Fruit fly (Drosophila melanogaster) whole organism, embryonic: ENCODE results near the gene CG17633.

Experiments used
- Aef1 ChIP-seq: fragments of 200-800 bp; sonication (Bioruptor generic); IDR thresholded peaks from 3 replicates; pipeline ENCODE4 v1.3.6; 2022; ENCODE audit warnings: missing biosample characterization, missing genetic modification characterization
- Atf6 ChIP-seq: fragments of 200-800 bp; sonication (Bioruptor generic); IDR thresholded peaks from 2 replicates; pipeline ENCODE4 v1.3.6; 2022; ENCODE audit warnings: missing biosample characterization, missing genetic modification characterization
- CG11093 ChIP-seq: fragments of 200-800 bp; sonication (Bioruptor generic); IDR thresholded peaks from 3 replicates; pipeline ENCODE4 v1.3.6; 2022; ENCODE audit warnings: missing biosample characterization, missing genetic modification characterization
- CG13123 ChIP-seq: fragments of 200-800 bp; sonication (Bioruptor generic); optimal IDR thresholded peaks from 2 replicates; lab custom pipeline; 2016; ENCODE audit warnings: missing biosample characterization, missing genetic modification characterization
- CG15011 ChIP-seq: fragments of 200-800 bp; sonication (Bioruptor generic); optimal IDR thresholded peaks from 3 replicates; lab custom pipeline; 2018; ENCODE audit warnings: missing biosample characterization, mild to moderate bottlenecking, missing genetic modification characterization
- CG15073 ChIP-seq: fragments of 200-800 bp; sonication (Bioruptor generic); optimal IDR thresholded peaks from 2 replicates; lab custom pipeline; 2016; ENCODE audit warnings: missing biosample characterization, missing genetic modification characterization
- CG16815 ChIP-seq: fragments of 200-800 bp; sonication (Bioruptor generic); optimal IDR thresholded peaks from 3 replicates; lab custom pipeline; 2017; ENCODE audit warnings: missing biosample characterization, mild to moderate bottlenecking, missing genetic modification characterization
- CG17328 ChIP-seq: fragments of 200-800 bp; sonication (Bioruptor generic); IDR thresholded peaks from 2 replicates; pipeline ENCODE4 v1.3.6; 2022; ENCODE audit warnings: missing biosample characterization, missing genetic modification characterization
- CG18262 ChIP-seq: fragments of 200-800 bp; optimal IDR thresholded peaks from 3 replicates; lab custom pipeline; 2019; ENCODE audit warnings: missing biosample characterization, mild to moderate bottlenecking, missing genetic modification characterization, moderate library complexity
- CG2202 ChIP-seq: fragments of 200-800 bp; sonication (Bioruptor generic); optimal IDR thresholded peaks from 2 replicates; lab custom pipeline; 2018; ENCODE audit warnings: missing biosample characterization, mild to moderate bottlenecking, missing genetic modification characterization
- CG30431 ChIP-seq: fragments of 200-800 bp; sonication (Bioruptor generic); optimal IDR thresholded peaks from 2 replicates; lab custom pipeline; 2017; ENCODE audit warnings: missing biosample characterization, missing genetic modification characterization
- CG31441 ChIP-seq: fragments of 200-800 bp; sonication (Bioruptor generic); IDR thresholded peaks from 2 replicates; pipeline ENCODE4 v1.3.6; 2022; ENCODE audit warnings: missing biosample characterization, missing genetic modification characterization
- CG33557 ChIP-seq: fragments of 200-800 bp; sonication (Bioruptor generic); optimal IDR thresholded peaks from 2 replicates; lab custom pipeline; 2019; ENCODE audit warnings: missing biosample characterization, mild to moderate bottlenecking, missing genetic modification characterization, moderate library complexity
- CG42726 ChIP-seq: fragments of 200-800 bp; sonication (Bioruptor generic); IDR thresholded peaks from 2 replicates; pipeline ENCODE4 v1.3.6; 2022; ENCODE audit warnings: missing biosample characterization, missing genetic modification characterization; ENCODE audit not compliant: partially characterized antibody
- CG6254 ChIP-seq: fragments of 200-800 bp; sonication (Bioruptor generic); optimal IDR thresholded peaks from 3 replicates; lab custom pipeline; 2017; ENCODE audit warnings: mild to moderate bottlenecking, missing biosample characterization, missing genetic modification reagents, missing genetic modification characterization
- CG8765 ChIP-seq: fragments of 200-800 bp; sonication (Bioruptor generic); IDR thresholded peaks from 2 replicates; pipeline ENCODE4 v1.3.6; 2022; ENCODE audit warnings: missing biosample characterization, missing genetic modification characterization
- CHES-1-like ChIP-seq: fragments of 200-800 bp; sonication (Bioruptor generic); optimal IDR thresholded peaks from 2 replicates; lab custom pipeline; 2016; ENCODE audit warnings: missing biosample characterization, missing genetic modification characterization
- Dip2 ChIP-seq: fragments of 200-800 bp; sonication (Bioruptor generic); IDR thresholded peaks from 2 replicates; pipeline ENCODE4 v1.3.6; 2022; ENCODE audit warnings: missing biosample characterization, missing genetic modification characterization
- Ets97D ChIP-seq: fragments of 200-800 bp; sonication (Bioruptor generic); optimal IDR thresholded peaks from 3 replicates; lab custom pipeline; 2016; ENCODE audit warnings: missing biosample characterization, missing genetic modification characterization
- GATAe ChIP-seq: fragments of 200-800 bp; sonication (Bioruptor generic); conservative IDR thresholded peaks from 2 replicates; pipeline ENCODE4 v1.3.6; 2022; ENCODE audit warnings: missing biosample characterization, missing genetic modification characterization
- Gug ChIP-seq: fragments of 200-800 bp; sonication (Bioruptor generic); IDR thresholded peaks from 4 replicates; pipeline ENCODE4 v1.3.6; 2022; ENCODE audit warnings: missing biosample characterization, missing genetic modification characterization
- Hmr ChIP-seq: fragments of 200-800 bp; sonication (Bioruptor generic); optimal IDR thresholded peaks from 3 replicates; lab custom pipeline; 2017; ENCODE audit warnings: mild to moderate bottlenecking, missing biosample characterization, missing genetic modification reagents, missing genetic modification characterization
- Hr78 ChIP-seq, 2 experiments: fragments of 200-800 bp in 1 of 2; fragments of >200 bp in 1 of 2; sonication (Bioruptor generic) in 1 of 2; optimal IDR thresholded peaks; 2 replicates each; lab custom pipeline; 2017 to 2019; ENCODE audit warnings: missing biosample characterization in 2 of 2, missing genetic modification characterization in 2 of 2, mild to moderate bottlenecking in 1 of 2, moderate library complexity in 1 of 2
- Mad ChIP-seq: fragments of 200-800 bp; sonication (Bioruptor generic); optimal IDR thresholded peaks from 2 replicates; lab custom pipeline; 2016; ENCODE audit warnings: missing biosample characterization, missing genetic modification characterization
- Meics ChIP-seq: fragments of 200-800 bp; sonication (Bioruptor generic); optimal IDR thresholded peaks from 2 replicates; lab custom pipeline; 2017; ENCODE audit warnings: missing biosample characterization, mild to moderate bottlenecking, missing genetic modification characterization
- Mes4 ChIP-seq: fragments of 200-800 bp; sonication (Bioruptor generic); optimal IDR thresholded peaks from 2 replicates; lab custom pipeline; 2016; ENCODE audit warnings: missing biosample characterization, missing genetic modification characterization
- Nf-YB ChIP-seq: fragments of 200-800 bp; sonication (Bioruptor generic); optimal IDR thresholded peaks from 3 replicates; lab custom pipeline; 2019; ENCODE audit warnings: missing biosample characterization, mild to moderate bottlenecking, missing genetic modification characterization, moderate library complexity
- Sry-β ChIP-seq: fragments of 200-800 bp; sonication (Bioruptor generic); optimal IDR thresholded peaks from 2 replicates; lab custom pipeline; 2018; ENCODE audit warnings: missing biosample characterization, mild to moderate bottlenecking, missing genetic modification characterization, moderate library complexity
- Ssrp ChIP-seq: fragments of 200-800 bp; sonication (Bioruptor generic); optimal IDR thresholded peaks from 2 replicates; lab custom pipeline; 2018; ENCODE audit warnings: missing biosample characterization, mild to moderate bottlenecking, missing genetic modification characterization, moderate library complexity
- Taf1 ChIP-seq: fragments of 200-800 bp; sonication (Bioruptor generic); IDR thresholded peaks from 2 replicates; pipeline ENCODE4 v1.3.6; 2022; ENCODE audit warnings: missing biosample characterization, missing genetic modification characterization
- Vsx1 ChIP-seq: fragments of 200-800 bp; sonication (Bioruptor generic); optimal IDR thresholded peaks from 2 replicates; lab custom pipeline; 2017; ENCODE audit warnings: missing biosample characterization, mild to moderate bottlenecking, missing genetic modification characterization, missing genetic modification reagents
- Xbp1 ChIP-seq: fragments of 200-800 bp; sonication (Bioruptor generic); optimal IDR thresholded peaks from 3 replicates; lab custom pipeline; 2016; ENCODE audit warnings: missing biosample characterization, mild to moderate bottlenecking, missing genetic modification characterization
- Xrp1 ChIP-seq: fragments of 200-800 bp; sonication (Bioruptor generic); IDR thresholded peaks from 2 replicates; pipeline ENCODE4 v1.3.6; 2022; ENCODE audit warnings: missing biosample characterization, missing genetic modification characterization
- YL-1 ChIP-seq: fragments of 200-800 bp; sonication (Bioruptor generic); optimal IDR thresholded peaks from 3 replicates; lab custom pipeline; 2017; ENCODE audit warnings: missing biosample characterization, mild to moderate bottlenecking, missing genetic modification characterization
- cato ChIP-seq: fragments of 200-800 bp; sonication (Bioruptor generic); optimal IDR thresholded peaks from 2 replicates; lab custom pipeline; 2016; ENCODE audit warnings: missing biosample characterization, missing genetic modification characterization, borderline replicate concordance
- dati ChIP-seq: fragments of 200-800 bp; sonication (Bioruptor generic); IDR thresholded peaks from 2 replicates; pipeline ENCODE4 v1.3.6; 2022; ENCODE audit warnings: missing biosample characterization, missing genetic modification characterization
- dysf ChIP-seq: fragments of 200-800 bp; sonication (Bioruptor generic); IDR thresholded peaks from 3 replicates; pipeline ENCODE4 v1.3.6; 2022; ENCODE audit warnings: missing biosample characterization, missing genetic modification characterization
- en ChIP-seq: fragments of 200-800 bp; sonication (Bioruptor generic); optimal IDR thresholded peaks from 2 replicates; lab custom pipeline; 2016; ENCODE audit warnings: missing biosample characterization, missing genetic modification characterization
- fd3F ChIP-seq: fragments of 200-800 bp; sonication (Bioruptor generic); optimal IDR thresholded peaks from 2 replicates; lab custom pipeline; 2018; ENCODE audit warnings: missing biosample characterization, mild to moderate bottlenecking, missing genetic modification characterization, moderate library complexity
- hth ChIP-seq: fragments of >200 bp; optimal IDR thresholded peaks from 2 replicates; lab custom pipeline; 2017; ENCODE audit warnings: inconsistent platforms
- ind ChIP-seq: fragments of 200-800 bp; sonication (Bioruptor generic); optimal IDR thresholded peaks from 3 replicates; lab custom pipeline; 2016; ENCODE audit warnings: missing biosample characterization, missing genetic modification characterization
- jigr1 ChIP-seq: fragments of 200-800 bp; sonication (Bioruptor generic); IDR thresholded peaks from 3 replicates; pipeline ENCODE4 v1.3.6; 2022; ENCODE audit warnings: missing biosample characterization, missing genetic modification characterization
- nmo ChIP-seq: fragments of 200-800 bp; sonication (Bioruptor generic); optimal IDR thresholded peaks from 2 replicates; lab custom pipeline; 2018; ENCODE audit warnings: missing biosample characterization, mild to moderate bottlenecking, missing genetic modification characterization, moderate library complexity
- pros ChIP-seq: fragments of 200-800 bp; sonication (Bioruptor generic); optimal IDR thresholded peaks from 3 replicates; lab custom pipeline; 2019; ENCODE audit warnings: missing biosample characterization, mild to moderate bottlenecking, missing genetic modification characterization, moderate library complexity
- pum ChIP-seq: fragments of 200-800 bp; sonication (Bioruptor generic); optimal IDR thresholded peaks from 2 replicates; lab custom pipeline; 2016; ENCODE audit warnings: missing biosample characterization, missing genetic modification characterization
- repo ChIP-seq: fragments of 200-800 bp; sonication (Bioruptor generic); optimal IDR thresholded peaks from 2 replicates; lab custom pipeline; 2016; ENCODE audit warnings: missing biosample characterization, missing genetic modification characterization
- sr ChIP-seq: fragments of 200-800 bp; sonication (Bioruptor generic); IDR thresholded peaks from 3 replicates; pipeline ENCODE4 v1.3.6; 2022; ENCODE audit warnings: missing biosample characterization, missing genetic modification characterization
- stwl ChIP-seq: fragments of 200-800 bp; sonication (Bioruptor generic); optimal IDR thresholded peaks from 3 replicates; lab custom pipeline; 2018; ENCODE audit warnings: missing biosample characterization, mild to moderate bottlenecking, missing genetic modification characterization, moderate library complexity
- tup ChIP-seq: fragments of 200-800 bp; sonication (Bioruptor generic); optimal IDR thresholded peaks from 2 replicates; lab custom pipeline; 2016; ENCODE audit warnings: missing biosample characterization, mild to moderate bottlenecking, missing genetic modification characterization, moderate library complexity
- unpg ChIP-seq: fragments of 200-800 bp; sonication (Bioruptor generic); optimal IDR thresholded peaks from 3 replicates; lab custom pipeline; 2018; ENCODE audit warnings: missing biosample characterization, mild to moderate bottlenecking, missing genetic modification characterization, moderate library complexity
- zfh2 ChIP-seq: fragments of 200-800 bp; sonication (Bioruptor generic); optimal IDR thresholded peaks from 2 replicates; lab custom pipeline; 2016; ENCODE audit warnings: missing biosample characterization, missing genetic modification characterization

The CG17633 gene

dm6 chr2L:9782176-9782581 is 13.3 kb downstream of the CG17633 start, which contains the start of gene IP3K1 (continued):
- TF ChIP-seq Xbp1 (GFP tag; lab: Kevin White, UChicago) (peak; percentile 29), CG8765 (GFP tag; lab: Robert Waterston, UW) (no peak), CG18262 (tag; lab: Kevin White, UChicago) (peak; percentile 22), CG6254 (GFP tag; lab: Kevin White, UChicago) (no peak), GATAe (GFP tag; lab: Robert Waterston, UW) (peak; percentile 37; the same call in 1 of the 2 replicates), CG15073 (no peak), CG2202 (tag; lab: Kevin White, UChicago) (no peak), pum (GFP tag; lab: Kevin White, UChicago) (no peak), Aef1 (GFP tag; lab: Robert Waterston, UW) (no peak), Atf6 (GFP tag; lab: Robert Waterston, UW) (peak; percentile 59), Dip2 (GFP tag; lab: Robert Waterston, UW) (no peak), Taf1 (GFP tag; lab: Robert Waterston, UW) (no peak; the same call in 1 of the 2 replicates), Vsx1 (peak; percentile 11), CG13123 (GFP tag; lab: Kevin White, UChicago) (no peak), pros (GFP tag; lab: Kevin White, UChicago) (no peak), CG30431 (no peak), Gug (GFP tag; lab: Robert Waterston, UW) (0 out of 4 replicates have a peak, but pooled peaks have one; percentile 19), Ets97D (GFP tag; lab: Kevin White, UChicago) (no peak), zfh2 (GFP tag; lab: Kevin White, UChicago) (no peak), Nf-YB (GFP tag; lab: Kevin White, UChicago) (no peak), Hmr (peak; percentile 51), Xrp1 (GFP tag; lab: Robert Waterston, UW) (0 out of 2 replicates have a peak, but pooled peaks have one; percentile 34), Ssrp (tag; lab: Kevin White, UChicago) (no peak), CG15011 (no peak), Sry-β (GFP tag; lab: Kevin White, UChicago) (no peak), Hr78 (GFP tag; optimal IDR thresholded peaks at IDR 0.05; lab: Kevin White, UChicago) (no peak), tup (GFP tag; lab: Kevin White, UChicago) (no peak), CHES-1-like (GFP tag; lab: Kevin White, UChicago) (no peak), CG33557 (peak; percentile 14), ind (GFP tag; lab: Kevin White, UChicago) (no peak), jigr1 (no peak), sr (peak; percentile 72; the same call in 2 of the 3 replicates), dati (no peak), dysf (peak; percentile 32; the same call in 1 of the 3 replicates), cato (no peak), YL-1 (GFP tag; lab: Kevin White, UChicago) (peak; percentile 10), repo (GFP tag; lab: Kevin White, UChicago) (no peak), CG11093 (no peak), fd3F (GFP tag; lab: Kevin White, UChicago) (no peak), Meics (peak; percentile 35), CG16815 (no peak), CG31441 (no peak; the same call in 1 of the 2 replicates), CG17328 (GFP tag; lab: Robert Waterston, UW) (0 out of 2 replicates have a peak, but pooled peaks have one; percentile 47), stwl (tag; lab: Kevin White, UChicago) (peak; percentile 1), nmo (GFP tag; lab: Kevin White, UChicago) (no peak), hth (no peak), unpg (GFP tag; lab: Kevin White, UChicago) (peak; percentile 36), CG42726 (GFP tag; lab: Robert Waterston, UW) (peak; percentile 85), en (GFP tag; lab: Kevin White, UChicago) (no peak), Mad (GFP tag; lab: Kevin White, UChicago) (no peak), Mes4 (no peak)
